Fruit fly (Drosophila melanogaster) whole organism, embryonic: Measurements from ENCODE around the gene CG13622.
A peak's percentile ranks its signal among the peaks of the same experiment; 100 is the strongest.

Source experiments
- Bdp1 ChIP-seq: fragments of 200-800 bp; sonication (Bioruptor generic); optimal IDR thresholded peaks from 3 replicates; lab custom pipeline; 2016; ENCODE audit warnings: missing biosample characterization, missing genetic modification characterization
- CG10321 ChIP-seq: fragments of 200-800 bp; sonication (Bioruptor generic); IDR thresholded peaks from 2 replicates; pipeline ENCODE4 v1.3.6; 2022; ENCODE audit warnings: missing biosample characterization, missing genetic modification characterization
- CG11723 ChIP-seq: fragments of 200-800 bp; sonication (Bioruptor generic); optimal IDR thresholded peaks from 2 replicates; lab custom pipeline; 2017; ENCODE audit warnings: missing biosample characterization, mild to moderate bottlenecking, missing genetic modification characterization
- CG14860 ChIP-seq: fragments of 200-800 bp; sonication (Bioruptor generic); IDR thresholded peaks from 3 replicates; pipeline ENCODE4 v1.3.6; 2022; ENCODE audit warnings: missing biosample characterization, missing genetic modification characterization; ENCODE audit not compliant: partially characterized antibody
- CG18011 ChIP-seq: fragments of 200-800 bp; sonication (Bioruptor generic); optimal IDR thresholded peaks from 2 replicates; lab custom pipeline; 2017; ENCODE audit warnings: missing biosample characterization, missing genetic modification characterization, mild to moderate bottlenecking, moderate library complexity, missing genotype
- CG1832 ChIP-seq: fragments of 200-800 bp; sonication (Bioruptor generic); optimal IDR thresholded peaks from 2 replicates; lab custom pipeline; 2017; ENCODE audit warnings: missing biosample characterization, mild to moderate bottlenecking, missing genetic modification characterization, inconsistent platforms
- CG2889 ChIP-seq: fragments of 200-800 bp; sonication (Bioruptor generic); IDR thresholded peaks from 3 replicates; pipeline ENCODE4 v1.3.6; 2022; ENCODE audit warnings: missing biosample characterization, missing genetic modification characterization
- CG30020 ChIP-seq: fragments of 200-800 bp; optimal IDR thresholded peaks from 2 replicates; lab custom pipeline; 2019; ENCODE audit warnings: missing biosample characterization, mild to moderate bottlenecking, missing genetic modification characterization, moderate library complexity
- CG31365 ChIP-seq: fragments of 200-800 bp; sonication (Bioruptor generic); optimal IDR thresholded peaks from 2 replicates; lab custom pipeline; 2018; ENCODE audit warnings: missing biosample characterization, mild to moderate bottlenecking, missing genetic modification characterization
- CG3847 ChIP-seq: fragments of 200-800 bp; sonication (Bioruptor generic); IDR thresholded peaks from 2 replicates; pipeline ENCODE4 v1.3.6; 2022; ENCODE audit warnings: missing biosample characterization, missing genetic modification characterization
- CG6654 ChIP-seq: fragments of 200-800 bp; sonication (Bioruptor generic); optimal IDR thresholded peaks from 2 replicates; lab custom pipeline; 2017; ENCODE audit warnings: missing biosample characterization, mild to moderate bottlenecking, missing genetic modification characterization
- CG6765 ChIP-seq: fragments of 200-800 bp; sonication (Bioruptor generic); optimal IDR thresholded peaks from 3 replicates; lab custom pipeline; 2017; ENCODE audit warnings: missing biosample characterization, mild to moderate bottlenecking, missing genetic modification characterization
- CG6813 ChIP-seq: fragments of 200-800 bp; sonication (Bioruptor generic); optimal IDR thresholded peaks from 2 replicates; lab custom pipeline; 2017; ENCODE audit warnings: missing biosample characterization, missing genetic modification characterization, mild to moderate bottlenecking, moderate library complexity, missing genetic modification reagents
- CG7357 ChIP-seq: fragments of 200-800 bp; sonication (Bioruptor generic); IDR thresholded peaks from 3 replicates; pipeline ENCODE4 v1.3.6; 2022; ENCODE audit warnings: missing biosample characterization, missing genetic modification characterization
- CG7372 ChIP-seq: fragments of 200-800 bp; sonication (Bioruptor generic); IDR thresholded peaks from 2 replicates; pipeline ENCODE4 v1.3.6; 2022; ENCODE audit warnings: missing biosample characterization, missing genetic modification characterization
- CG8359 ChIP-seq: fragments of 200-800 bp; sonication (Bioruptor generic); optimal IDR thresholded peaks from 2 replicates; lab custom pipeline; 2017; ENCODE audit warnings: missing biosample characterization, mild to moderate bottlenecking, missing genetic modification characterization, borderline replicate concordance
- CG8388 ChIP-seq: fragments of 200-800 bp; sonication (Bioruptor generic); optimal IDR thresholded peaks from 2 replicates; lab custom pipeline; 2019; ENCODE audit warnings: missing biosample characterization, mild to moderate bottlenecking, missing genetic modification characterization, moderate library complexity
- CG8924 ChIP-seq: fragments of 200-800 bp; optimal IDR thresholded peaks from 3 replicates; lab custom pipeline; 2019; ENCODE audit warnings: missing biosample characterization, mild to moderate bottlenecking, missing genetic modification characterization, moderate library complexity
- CG8944 ChIP-seq: fragments of 200-800 bp; sonication (Bioruptor generic); optimal IDR thresholded peaks from 3 replicates; lab custom pipeline; 2016; ENCODE audit warnings: missing biosample characterization, missing genetic modification characterization
- CTCF ChIP-seq: fragments of 200-800 bp; sonication (Bioruptor generic); optimal IDR thresholded peaks from 2 replicates; lab custom pipeline; 2017; ENCODE audit warnings: missing biosample characterization, mild to moderate bottlenecking, missing genetic modification characterization, moderate library complexity
- Dip3 ChIP-seq: fragments of 200-800 bp; sonication (Bioruptor generic); optimal IDR thresholded peaks from 3 replicates; lab custom pipeline; 2016; ENCODE audit warnings: missing biosample characterization, missing genetic modification characterization
- Eip74EF ChIP-seq, 2 experiments: fragments of 200-800 bp in 1 of 2; fragments of >200 bp in 1 of 2; sonication (Bioruptor generic) in 1 of 2; optimal IDR thresholded peaks; 2 replicates each; lab custom pipeline; 2017 to 2019; ENCODE audit warnings: missing biosample characterization in 2 of 2, missing genetic modification characterization in 2 of 2, mild to moderate bottlenecking in 1 of 2, moderate library complexity in 1 of 2
- HmgD ChIP-seq: fragments of 200-800 bp; sonication (Bioruptor generic); optimal IDR thresholded peaks from 3 replicates; lab custom pipeline; 2016; ENCODE audit warnings: missing biosample characterization, missing genetic modification characterization
- Hr3 ChIP-seq: fragments of 200-800 bp; sonication (Bioruptor generic); optimal IDR thresholded peaks from 3 replicates; lab custom pipeline; 2016; ENCODE audit warnings: missing biosample characterization, missing genetic modification characterization
- Lpt ChIP-seq: fragments of >200 bp; optimal IDR thresholded peaks from 2 replicates; lab custom pipeline; 2018; ENCODE audit warnings: missing biosample characterization, missing genetic modification characterization
- Mes4 ChIP-seq: fragments of 200-800 bp; sonication (Bioruptor generic); optimal IDR thresholded peaks from 2 replicates; lab custom pipeline; 2016; ENCODE audit warnings: missing biosample characterization, missing genetic modification characterization
- NC2β ChIP-seq: fragments of 200-800 bp; sonication (Bioruptor generic); optimal IDR thresholded peaks from 2 replicates; lab custom pipeline; 2016; ENCODE audit warnings: missing biosample characterization, missing genetic modification characterization
- NFAT ChIP-seq: fragments of 200-800 bp; sonication (Bioruptor generic); IDR thresholded peaks from 2 replicates; pipeline ENCODE4 v1.3.6; 2022; ENCODE audit warnings: missing biosample characterization, missing genetic modification characterization
- Ptx1 ChIP-seq: fragments of 200-800 bp; sonication (Bioruptor generic); IDR thresholded peaks from 2 replicates; pipeline ENCODE4 v1.3.6; 2022; ENCODE audit warnings: missing biosample characterization, missing genetic modification characterization
- Sox100B ChIP-seq: fragments of 200-800 bp; sonication (Bioruptor generic); optimal IDR thresholded peaks from 3 replicates; lab custom pipeline; 2018; ENCODE audit warnings: missing biosample characterization, mild to moderate bottlenecking, missing genetic modification characterization
- Sry-β ChIP-seq: fragments of 200-800 bp; sonication (Bioruptor generic); optimal IDR thresholded peaks from 2 replicates; lab custom pipeline; 2018; ENCODE audit warnings: missing biosample characterization, mild to moderate bottlenecking, missing genetic modification characterization, moderate library complexity
- Xrp1 ChIP-seq: fragments of 200-800 bp; sonication (Bioruptor generic); IDR thresholded peaks from 2 replicates; pipeline ENCODE4 v1.3.6; 2022; ENCODE audit warnings: missing biosample characterization, missing genetic modification characterization
- ap ChIP-seq: fragments of 200-800 bp; sonication (Bioruptor generic); IDR thresholded peaks from 2 replicates; pipeline ENCODE4 v1.3.6; 2022; ENCODE audit warnings: missing biosample characterization, missing genetic modification characterization
- caup ChIP-seq: fragments of 200-800 bp; sonication (Bioruptor generic); optimal IDR thresholded peaks from 3 replicates; lab custom pipeline; 2017; ENCODE audit warnings: missing biosample characterization, mild to moderate bottlenecking, missing genetic modification characterization, moderate library complexity; ENCODE audit not compliant: severe bottlenecking
- chinmo ChIP-seq: fragments of 200-800 bp; sonication (Bioruptor generic); IDR thresholded peaks from 4 replicates; pipeline ENCODE4 v1.3.6; 2022; ENCODE audit warnings: missing biosample characterization, missing genetic modification characterization; ENCODE audit not compliant: partially characterized antibody
- croc ChIP-seq: fragments of 200-800 bp; sonication (Bioruptor generic); conservative IDR thresholded peaks from 3 replicates; pipeline ENCODE4 v1.3.6; 2022; ENCODE audit warnings: missing biosample characterization, missing genetic modification characterization
- dysf ChIP-seq: fragments of 200-800 bp; sonication (Bioruptor generic); IDR thresholded peaks from 3 replicates; pipeline ENCODE4 v1.3.6; 2022; ENCODE audit warnings: missing biosample characterization, missing genetic modification characterization
- gfzf ChIP-seq: fragments of 200-800 bp; sonication (Bioruptor generic); optimal IDR thresholded peaks from 2 replicates; lab custom pipeline; 2016; ENCODE audit warnings: missing biosample characterization, mild to moderate bottlenecking, missing genetic modification characterization, moderate library complexity
- kay ChIP-seq: fragments of 200-800 bp; sonication (Bioruptor generic); optimal IDR thresholded peaks from 2 replicates; lab custom pipeline; 2016; ENCODE audit warnings: missing biosample characterization, missing genetic modification characterization
- lilli ChIP-seq: fragments of 200-800 bp; sonication (Bioruptor generic); optimal IDR thresholded peaks from 3 replicates; lab custom pipeline; 2016; ENCODE audit warnings: missing biosample characterization, missing genetic modification characterization
- mam ChIP-seq: fragments of 200-800 bp; sonication (Bioruptor generic); optimal IDR thresholded peaks from 3 replicates; lab custom pipeline; 2016; ENCODE audit warnings: missing biosample characterization, missing genetic modification characterization
- mld ChIP-seq: fragments of 200-800 bp; sonication (Bioruptor generic); IDR thresholded peaks from 3 replicates; pipeline ENCODE4 v1.3.6; 2022; ENCODE audit warnings: missing biosample characterization, missing genetic modification characterization; ENCODE audit not compliant: partially characterized antibody
- p53 ChIP-seq: fragments of 200-800 bp; sonication (Bioruptor generic); optimal IDR thresholded peaks from 2 replicates; lab custom pipeline; 2016; ENCODE audit warnings: missing biosample characterization, missing genetic modification characterization
- row ChIP-seq: fragments of 200-800 bp; sonication (Bioruptor generic); IDR thresholded peaks from 3 replicates; pipeline ENCODE4 v1.3.6; 2022; ENCODE audit warnings: missing biosample characterization, missing genetic modification characterization
- sens ChIP-seq: fragments of 200-800 bp; sonication (Bioruptor generic); peaks from one replicate; lab custom pipeline; 2016; ENCODE audit warnings: missing biosample characterization, missing genetic modification characterization
- stwl ChIP-seq: fragments of 200-800 bp; sonication (Bioruptor generic); optimal IDR thresholded peaks from 3 replicates; lab custom pipeline; 2018; ENCODE audit warnings: missing biosample characterization, mild to moderate bottlenecking, missing genetic modification characterization, moderate library complexity
- toy ChIP-seq: fragments of 200-800 bp; sonication (Bioruptor generic); IDR thresholded peaks from 2 replicates; pipeline ENCODE4 v1.3.6; 2022; ENCODE audit warnings: missing biosample characterization, missing genetic modification characterization
- unc-4 ChIP-seq: fragments of 200-800 bp; sonication (Bioruptor generic); IDR thresholded peaks from 2 replicates; pipeline ENCODE4 v1.3.6; 2022; ENCODE audit warnings: missing biosample characterization, missing genetic modification characterization; ENCODE audit not compliant: partially characterized antibody
- zf30C ChIP-seq: fragments of 200-800 bp; sonication (Bioruptor generic); optimal IDR thresholded peaks from 3 replicates; lab custom pipeline; 2018; ENCODE audit warnings: missing biosample characterization, mild to moderate bottlenecking, missing genetic modification characterization

CG13622 gene

dm6 chr3R:24521313-24521712 is 2.2 kb downstream of the CG13622 start:
- TF ChIP-seq chinmo (GFP tag; lab: Robert Waterston, UW) (0 out of 4 replicates have a peak, but pooled peaks have one; percentile 24), CG8388 (GFP tag; lab: Kevin White, UChicago) (peak; percentile 65), sens (GFP tag; lab: Kevin White, UChicago) (peak; percentile 55), CG6813 (GFP tag; lab: Kevin White, UChicago) (no peak), Xrp1 (GFP tag; lab: Robert Waterston, UW) (0 out of 2 replicates have a peak, but pooled peaks have one; percentile 8), dysf (GFP tag; lab: Robert Waterston, UW) (0 out of 3 replicates have a peak, but pooled peaks have one; percentile 21)

- no peak for TF ChIP-seq Hr3 (GFP tag; lab: Kevin White, UChicago)
- peak; percentile 92 for TF ChIP-seq stwl (tag; lab: Kevin White, UChicago)
- TF ChIP-seq CG8924 = peak; percentile 27
- peak; percentile 24 for TF ChIP-seq mam (GFP tag; lab: Kevin White, UChicago)
- peak; percentile 47; the same call in 1 of the 2 replicates for TF ChIP-seq CG3847 (GFP tag; lab: Robert Waterston, UW)
- TF ChIP-seq NC2β (GFP tag; lab: Kevin White, UChicago) = no peak
- TF ChIP-seq Eip74EF (GFP tag; optimal IDR thresholded peaks at IDR 0.05; lab: Kevin White, UChicago) = no peak
- no peak for TF ChIP-seq CG1832
- TF ChIP-seq CG10321 = no peak
- no peak for TF ChIP-seq CG31365 (tag; lab: Kevin White, UChicago)
- TF ChIP-seq caup (GFP tag; lab: Kevin White, UChicago) = no peak
- no peak for TF ChIP-seq CG30020 (tag; lab: Kevin White, UChicago)
- TF ChIP-seq CG8944 (GFP tag; lab: Kevin White, UChicago) = peak; percentile 13
- TF ChIP-seq Sox100B (GFP tag; lab: Kevin White, UChicago) = no peak
- no peak for TF ChIP-seq Mes4 (GFP tag; lab: Kevin White, UChicago)
- no peak for TF ChIP-seq CG2889
- TF ChIP-seq CG8359 = no peak
- TF ChIP-seq ap = no peak
- TF ChIP-seq CG7357 (GFP tag; lab: Robert Waterston, UW) = no peak
- TF ChIP-seq toy (GFP tag; lab: Robert Waterston, UW) = no peak
- no peak for TF ChIP-seq kay
- peak; percentile 63; the same call in 2 of the 3 replicates for TF ChIP-seq mld (GFP tag; lab: Robert Waterston, UW)
- TF ChIP-seq Sry-β (GFP tag; lab: Kevin White, UChicago) = no peak
- TF ChIP-seq lilli (GFP tag; lab: Kevin White, UChicago) = peak; percentile 34
- TF ChIP-seq Ptx1 (GFP tag; lab: Robert Waterston, UW) = no peak
- TF ChIP-seq CTCF (GFP tag; lab: Kevin White, UChicago) = peak; percentile 18
- TF ChIP-seq row (GFP tag; lab: Robert Waterston, UW) = peak; percentile 56; the same call in 2 of the 3 replicates
- TF ChIP-seq p53 (GFP tag; lab: Kevin White, UChicago) = no peak
- peak; percentile 67 for TF ChIP-seq gfzf (GFP tag; lab: Kevin White, UChicago)
- peak; percentile 77 for TF ChIP-seq CG14860 (GFP tag; lab: Robert Waterston, UW)
- TF ChIP-seq CG6765 (GFP tag; lab: Kevin White, UChicago) = no peak
- TF ChIP-seq zf30C = no peak
- TF ChIP-seq CG6654 (GFP tag; lab: Kevin White, UChicago) = no peak
- peak; percentile 88 for TF ChIP-seq unc-4 (GFP tag; lab: Robert Waterston, UW)
- no peak for TF ChIP-seq CG18011 (GFP tag; lab: Kevin White, UChicago)
- TF ChIP-seq CG11723 (GFP tag; lab: Kevin White, UChicago) = no peak
- TF ChIP-seq croc (GFP tag; lab: Robert Waterston, UW) = no peak
- no peak for TF ChIP-seq Lpt (GFP tag; lab: Kevin White, UChicago)
- TF ChIP-seq NFAT (GFP tag; lab: Robert Waterston, UW) = no peak
- peak; percentile 11 for TF ChIP-seq HmgD
- no peak for TF ChIP-seq Bdp1
- TF ChIP-seq CG7372 = no peak
- TF ChIP-seq Dip3 (GFP tag; lab: Kevin White, UChicago) = no peak
Observed at dm6 chr3R:24518150-24518580, 5.3 kb downstream of the CG13622 start, which contains the start of gene Pp1alpha-96A. Gene Pp1alpha-96A (plus strand): TSS chr3R:24518270.
